Worm (Caenorhabditis elegans): Measurements from ENCODE around the gene idpp-2.

DNA sequence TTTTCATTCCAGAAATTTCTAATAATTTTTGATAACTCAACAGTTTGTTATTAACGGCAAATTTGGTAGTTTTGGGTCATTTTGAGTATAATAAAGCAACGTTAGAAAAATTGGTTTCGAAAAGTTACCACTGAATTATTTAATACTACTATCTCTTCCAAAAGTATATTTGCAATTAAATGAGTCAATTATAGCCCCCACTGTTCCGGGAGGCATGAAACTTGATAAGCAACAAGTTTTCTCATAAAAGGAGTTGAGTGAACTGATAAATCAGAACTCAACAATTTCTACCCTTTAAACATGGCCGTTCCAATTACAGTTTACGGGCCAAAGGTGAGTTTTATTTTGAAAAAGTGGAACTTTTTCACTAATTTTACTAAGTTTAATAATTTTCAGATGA is 47.2 kb downstream of the idpp-2 start, which contains the start of gene B0348.1:
- TF ChIP-seq him-1 (tag; optimal IDR thresholded peaks at IDR 0.05) (no peak), dao-5 (tag; optimal IDR thresholded peaks at IDR 0.05) (no peak)

All from whole organism, L4/young adult.